Worm (Caenorhabditis elegans) whole organism, L4/young adult: ENCODE measurements around the gene copg-1.
A peak's percentile ranks its signal among the peaks of the same experiment; 100 is the strongest.

ENCODE experiments used
- W03F9.2 ChIP-seq: fragments of 150-350 bp; optimal IDR thresholded peaks from 2 replicates; lab custom pipeline; 2014; ENCODE audit warnings: missing biosample characterization, missing genetic modification characterization
- dao-5 ChIP-seq: sonication (generic microtip); optimal IDR thresholded peaks from 2 replicates; lab custom pipeline; 2016; ENCODE audit warnings: missing genotype, missing genetic modification characterization, moderate library complexity, missing compliant biosample characterization
- him-1 ChIP-seq: sonication (generic microtip); optimal IDR thresholded peaks from 2 replicates; lab custom pipeline; 2016; ENCODE audit warnings: missing genotype, missing genetic modification reagents, missing genetic modification characterization, missing compliant biosample characterization

ce11 chrIV:10176252-10176730 is 24.5 kb downstream of the copg-1 start, which contains the start of gene rack-1:
- peak; percentile 8 for TF ChIP-seq him-1
- peak; percentile 74 for TF ChIP-seq W03F9.2 (tag; lab: Kevin White, UChicago)
- TF ChIP-seq dao-5 (tag; lab: Kevin White, UChicago) = no peak
